Worm (Caenorhabditis elegans) whole organism, late embryonic: ENCODE measurements around the gene ZK1307.3.

Experiments used
- K02D7.2 ChIP-seq: sonication (generic microtip); optimal IDR thresholded peaks from 2 replicates; lab custom pipeline; 2017; ENCODE audit warnings: mild to moderate bottlenecking, missing genetic modification characterization, missing compliant biosample characterization
- K09A11.1 ChIP-seq: sonication (generic microtip); optimal IDR thresholded peaks from 2 replicates; lab custom pipeline; 2017; ENCODE audit warnings: antibody characterized with exemption, mild to moderate bottlenecking, missing genetic modification characterization, missing compliant biosample characterization; ENCODE audit not compliant: insufficient read depth
- Y22D7AL.16 ChIP-seq: sonication (generic microtip); optimal IDR thresholded peaks from 2 replicates; lab custom pipeline; 2016; ENCODE audit warnings: missing genetic modification characterization, missing compliant biosample characterization
- ahr-1 ChIP-seq: sonication (generic microtip); optimal IDR thresholded peaks from 2 replicates; lab custom pipeline; 2016; ENCODE audit warnings: missing genetic modification characterization, missing compliant biosample characterization
- ama-1 ChIP-seq: fragments of 150-350 bp; optimal IDR thresholded peaks from 2 replicates; lab custom pipeline; 2014
- ceh-2 ChIP-seq: sonication (generic microtip); optimal IDR thresholded peaks from 2 replicates; lab custom pipeline; 2016; ENCODE audit warnings: missing genotype, missing genetic modification characterization, missing compliant biosample characterization
- ceh-24 ChIP-seq: sonication (generic microtip); optimal IDR thresholded peaks from 2 replicates; lab custom pipeline; 2016; ENCODE audit warnings: mild to moderate bottlenecking, missing genetic modification characterization, missing compliant biosample characterization
- ceh-30 ChIP-seq: fragments of 150-350 bp; optimal IDR thresholded peaks from 2 replicates; lab custom pipeline; 2014; ENCODE audit warnings: missing biosample characterization, missing genetic modification characterization
- ceh-34 ChIP-seq: sonication (generic microtip); optimal IDR thresholded peaks from 2 replicates; lab custom pipeline; 2016; ENCODE audit warnings: mild to moderate bottlenecking, missing genetic modification characterization, missing compliant biosample characterization
- ceh-6 ChIP-seq: fragments of 200-800 bp; sonication (Bioruptor generic); optimal IDR thresholded peaks from 2 replicates; lab custom pipeline; 2018; ENCODE audit warnings: mild to moderate bottlenecking, missing genetic modification characterization, missing compliant biosample characterization
- elt-2 ChIP-seq: sonication (generic microtip); optimal IDR thresholded peaks from 2 replicates; lab custom pipeline; 2016; ENCODE audit warnings: missing genetic modification reagents, missing genetic modification characterization, missing compliant biosample characterization
- elt-4 ChIP-seq: sonication (generic microtip); optimal IDR thresholded peaks from 2 replicates; lab custom pipeline; 2016; ENCODE audit warnings: missing genetic modification characterization, missing compliant biosample characterization
- ets-4 ChIP-seq: sonication (generic microtip); optimal IDR thresholded peaks from 2 replicates; lab custom pipeline; 2016; ENCODE audit warnings: missing genetic modification characterization, missing compliant biosample characterization
- gmeb-2 ChIP-seq: sonication (generic microtip); optimal IDR thresholded peaks from 2 replicates; lab custom pipeline; 2016; ENCODE audit warnings: missing genetic modification characterization, inconsistent platforms, missing compliant biosample characterization
- hlh-15 ChIP-seq: sonication (generic microtip); optimal IDR thresholded peaks from 2 replicates; lab custom pipeline; 2016; ENCODE audit warnings: missing genetic modification characterization, missing compliant biosample characterization
- hlh-30 ChIP-seq: sonication (generic microtip); optimal IDR thresholded peaks from 2 replicates; lab custom pipeline; 2017; ENCODE audit warnings: antibody characterized with exemption, missing genetic modification characterization, missing compliant biosample characterization; ENCODE audit not compliant: insufficient read depth
- hlh-6 ChIP-seq: sonication (generic microtip); optimal IDR thresholded peaks from 2 replicates; lab custom pipeline; 2016; ENCODE audit warnings: missing genotype, missing genetic modification characterization, missing compliant biosample characterization
- lim-6 ChIP-seq: sonication (generic microtip); optimal IDR thresholded peaks from 2 replicates; lab custom pipeline; 2016; ENCODE audit warnings: missing genetic modification characterization, missing compliant biosample characterization
- lin-11 ChIP-seq: fragments of 200-800 bp; sonication (Bioruptor generic); optimal IDR thresholded peaks from 2 replicates; lab custom pipeline; 2018; ENCODE audit warnings: mild to moderate bottlenecking, missing genetic modification characterization, missing compliant biosample characterization
- madf-2 ChIP-seq: sonication (generic microtip); optimal IDR thresholded peaks from 2 replicates; lab custom pipeline; 2017; ENCODE audit warnings: missing genetic modification characterization, missing compliant biosample characterization
- mec-3 ChIP-seq: sonication (generic microtip); optimal IDR thresholded peaks from 2 replicates; lab custom pipeline; 2016; ENCODE audit warnings: borderline replicate concordance, missing genetic modification characterization, missing compliant biosample characterization
- nhr-11 ChIP-seq: fragments of 150-350 bp; optimal IDR thresholded peaks from 2 replicates; lab custom pipeline; 2014; ENCODE audit warnings: missing biosample characterization, missing genetic modification characterization
- npax-4 ChIP-seq: sonication (generic microtip); optimal IDR thresholded peaks from 2 replicates; lab custom pipeline; 2016; ENCODE audit warnings: missing genetic modification characterization, missing compliant biosample characterization
- pag-3 ChIP-seq: sonication (generic microtip); optimal IDR thresholded peaks from 2 replicates; lab custom pipeline; 2016; ENCODE audit warnings: missing compliant biosample characterization, missing genetic modification characterization, borderline replicate concordance
- pat-9 ChIP-seq: fragments of 200-800 bp; sonication (Bioruptor generic); optimal IDR thresholded peaks from 2 replicates; lab custom pipeline; 2018; ENCODE audit warnings: mild to moderate bottlenecking, missing genetic modification characterization, moderate library complexity, missing compliant biosample characterization
- pha-2 ChIP-seq: sonication (generic microtip); optimal IDR thresholded peaks from 2 replicates; lab custom pipeline; 2017; ENCODE audit warnings: mild to moderate bottlenecking, missing genetic modification characterization, missing compliant biosample characterization
- pqm-1 ChIP-seq: sonication (generic microtip); optimal IDR thresholded peaks from 2 replicates; lab custom pipeline; 2016; ENCODE audit warnings: missing genetic modification characterization, missing compliant biosample characterization
- ref-2 ChIP-seq: sonication (generic microtip); optimal IDR thresholded peaks from 2 replicates; lab custom pipeline; 2016; ENCODE audit warnings: missing genetic modification characterization, missing compliant biosample characterization
- rnt-1 ChIP-seq: sonication (generic microtip); optimal IDR thresholded peaks from 2 replicates; lab custom pipeline; 2016; ENCODE audit warnings: missing genetic modification characterization, missing compliant biosample characterization
- sdc-2 ChIP-seq: sonication (generic microtip); optimal IDR thresholded peaks from 2 replicates; lab custom pipeline; 2016; ENCODE audit warnings: missing genotype, missing genetic modification characterization, missing compliant biosample characterization
- sox-4 ChIP-seq: sonication (generic microtip); optimal IDR thresholded peaks from 2 replicates; lab custom pipeline; 2017; ENCODE audit warnings: mild to moderate bottlenecking, missing genetic modification characterization, inconsistent platforms, missing compliant biosample characterization
- syd-9 ChIP-seq: sonication (generic microtip); optimal IDR thresholded peaks from 2 replicates; lab custom pipeline; 2016; ENCODE audit warnings: mild to moderate bottlenecking, missing genetic modification characterization, moderate library complexity, missing compliant biosample characterization
- tbx-2 ChIP-seq: sonication (generic microtip); optimal IDR thresholded peaks from 2 replicates; lab custom pipeline; 2016; ENCODE audit warnings: missing genetic modification characterization, missing compliant biosample characterization
- ttx-3 ChIP-seq: sonication (generic microtip); optimal IDR thresholded peaks from 2 replicates; lab custom pipeline; 2016; ENCODE audit warnings: missing genetic modification reagents, missing genetic modification characterization, missing compliant biosample characterization
- unc-42 ChIP-seq: sonication (generic microtip); optimal IDR thresholded peaks from 2 replicates; lab custom pipeline; 2016; ENCODE audit warnings: missing genotype, missing genetic modification characterization, missing compliant biosample characterization
- unc-55 ChIP-seq: sonication (generic microtip); optimal IDR thresholded peaks from 2 replicates; lab custom pipeline; 2017; ENCODE audit warnings: missing biosample characterization, missing genetic modification reagents, missing genetic modification characterization
- unc-86 ChIP-seq: sonication (generic microtip); optimal IDR thresholded peaks from 2 replicates; lab custom pipeline; 2016; ENCODE audit warnings: missing genetic modification characterization, missing compliant biosample characterization
- zip-5 ChIP-seq: sonication (generic microtip); optimal IDR thresholded peaks from 2 replicates; lab custom pipeline; 2016; ENCODE audit warnings: missing genetic modification characterization, missing compliant biosample characterization

Gene ZK1307.3

DNA sequence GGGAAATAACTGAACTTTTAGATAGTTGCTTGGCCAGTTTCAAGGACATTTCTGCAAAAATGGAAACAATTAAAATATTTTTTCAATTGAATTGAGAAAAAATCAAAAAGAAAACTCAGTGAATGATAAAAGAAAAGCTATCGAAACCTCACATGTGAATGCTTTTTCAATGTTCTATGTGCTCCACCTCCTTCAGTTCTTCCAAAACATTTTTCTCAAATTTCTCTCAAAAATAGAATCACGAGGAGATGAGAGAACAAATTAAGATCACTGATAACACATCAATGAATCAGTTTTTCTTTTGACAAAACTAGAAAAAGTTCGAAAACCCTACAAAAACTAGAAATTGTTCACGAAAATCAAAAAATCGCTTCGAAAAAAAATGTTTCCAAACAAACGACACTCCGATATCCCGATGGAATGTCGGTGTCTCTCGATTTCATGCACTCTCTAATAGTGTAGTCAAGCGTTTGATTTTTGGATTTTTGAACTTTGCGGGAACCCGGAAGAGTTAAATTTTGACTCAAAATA, 33.9 kb upstream of the ZK1307.3 start, which contains the start of gene ZK1320.9:
TSS of gene ZK1320.9 (minus strand) at position 51 of the 531 bp plus-strand sequence.
- no peak for TF ChIP-seq elt-4 (tag; lab: Kevin White, UChicago)
- TF ChIP-seq hlh-15: no peak
- TF ChIP-seq ceh-2 (tag; lab: Kevin White, UChicago): no peak
- no peak for TF ChIP-seq zip-5 (tag; lab: Kevin White, UChicago)
- TF ChIP-seq pqm-1 (tag; lab: Kevin White, UChicago): no peak
- TF ChIP-seq ceh-34 (tag; lab: Kevin White, UChicago): no peak
- TF ChIP-seq ttx-3 (tag; lab: Kevin White, UChicago): no peak
- no peak for TF ChIP-seq pat-9 (tag; lab: Kevin White, UChicago)
- no peak for TF ChIP-seq lin-11 (tag; lab: Kevin White, UChicago)
- TF ChIP-seq nhr-11 (tag; lab: Kevin White, UChicago): no peak
- no peak for TF ChIP-seq ref-2
- no peak for TF ChIP-seq ceh-30 (tag; lab: Kevin White, UChicago)
- TF ChIP-seq K02D7.2 (tag; lab: Kevin White, UChicago): no peak
- TF ChIP-seq rnt-1: no peak
- no peak for TF ChIP-seq ahr-1 (tag; lab: Kevin White, UChicago)
- no peak for TF ChIP-seq madf-2
- TF ChIP-seq ets-4 (tag; lab: Kevin White, UChicago): no peak
- no peak for TF ChIP-seq elt-2
- TF ChIP-seq ama-1: no peak
- no peak for TF ChIP-seq pha-2 (tag; lab: Kevin White, UChicago)

DNA sequence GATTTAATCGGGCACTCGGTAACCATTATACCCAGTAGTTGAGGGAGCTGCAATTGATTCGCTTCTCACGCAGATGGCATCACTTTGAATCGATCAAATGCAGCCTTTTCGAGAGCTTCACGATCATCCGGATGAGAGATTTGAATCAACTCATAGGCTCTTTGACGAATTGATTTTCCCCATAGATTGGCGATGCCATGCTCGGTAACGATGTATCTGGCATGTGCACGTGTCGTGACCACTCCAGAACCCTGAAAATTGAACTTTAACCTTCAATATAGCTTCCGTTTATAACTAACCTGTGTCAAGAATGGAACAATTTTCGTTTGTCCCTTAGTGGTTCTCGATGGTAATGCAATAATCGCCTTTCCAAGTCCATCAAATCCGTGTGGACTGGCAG, 31.4 kb upstream of the ZK1307.3 start:
- TF ChIP-seq K09A11.1 (no peak), sdc-2 (tag; lab: Kevin White, UChicago) (no peak)
- TF ChIP-seq, all 69 proteins: peak for 0

DNA sequence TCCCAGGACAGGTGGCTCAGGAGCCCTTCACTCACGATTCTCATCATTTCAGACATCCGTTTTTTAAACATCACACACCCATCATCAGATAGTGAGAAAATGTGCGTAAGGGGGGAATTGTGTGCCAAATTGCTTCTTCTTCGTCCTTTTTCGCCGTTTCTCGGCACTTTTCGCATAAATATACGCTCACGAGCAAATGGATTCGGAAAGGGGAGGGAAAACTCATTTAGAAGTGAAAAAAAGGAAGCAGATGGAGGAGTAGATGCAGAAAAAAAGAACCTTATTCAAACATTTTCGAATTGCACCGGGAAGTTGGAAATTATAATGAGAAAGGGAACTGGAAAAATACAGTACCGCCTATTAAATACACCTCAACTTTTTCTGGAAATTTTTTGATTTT, 29.2 kb upstream of the ZK1307.3 start:
- TF ChIP-seq ceh-24 (no peak), unc-42 (tag; lab: Kevin White, UChicago) (peak; percentile 50)

DNA sequence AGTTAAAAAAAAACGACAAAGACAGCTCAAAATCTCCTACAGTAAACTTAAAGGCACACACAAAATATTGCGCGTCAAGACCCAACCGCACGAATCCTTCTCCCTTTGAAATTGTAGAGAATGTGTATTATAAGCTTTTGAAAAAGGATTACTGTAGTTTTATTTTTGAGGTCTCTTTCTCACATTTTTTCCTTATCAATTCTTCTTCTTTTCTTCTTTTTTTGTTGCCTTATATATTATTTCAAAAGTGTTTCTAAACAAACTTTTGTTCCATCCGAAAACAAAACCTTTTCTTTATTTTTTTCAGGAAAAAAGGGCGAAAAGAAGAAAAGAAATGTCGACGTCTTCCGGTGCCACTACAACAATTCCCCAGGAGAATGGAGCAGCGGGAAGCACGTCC, 27.7 kb upstream of the ZK1307.3 start, which contains the start of gene ZK1320.13:
TSS of gene ZK1320.13 (plus strand) at position 301 of the 400 bp plus-strand sequence.
- TF ChIP-seq tbx-2 (tag; lab: Kevin White, UChicago): no peak
- no peak for TF ChIP-seq hlh-6 (tag; lab: Kevin White, UChicago)
- TF ChIP-seq syd-9: no peak
- no peak for TF ChIP-seq ceh-24
- TF ChIP-seq pat-9 (tag; lab: Kevin White, UChicago): no peak

DNA sequence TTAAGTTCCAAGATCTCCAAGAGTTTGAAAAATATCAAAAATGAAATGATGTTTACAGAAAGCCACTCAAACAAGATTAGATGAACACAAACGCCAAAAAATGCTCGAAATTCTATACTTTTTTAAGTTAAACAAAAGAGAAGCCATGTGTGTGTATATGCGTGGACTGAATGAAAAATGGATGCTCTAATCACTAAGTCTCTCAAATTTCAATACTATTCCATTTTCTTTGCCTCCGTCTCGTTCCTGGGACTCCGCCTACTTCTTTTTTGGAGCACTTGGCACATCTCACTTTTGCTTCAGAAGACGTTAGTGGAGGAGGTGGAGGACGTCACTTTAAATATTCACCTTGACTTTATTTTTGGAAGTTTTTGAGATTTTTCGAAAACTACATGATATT, 27.0 kb upstream of the ZK1307.3 start:
- TF ChIP-seq unc-55 (no peak), sox-4 (tag; lab: Kevin White, UChicago) (no peak), pat-9 (tag; lab: Kevin White, UChicago) (no peak), unc-86 (no peak)

DNA sequence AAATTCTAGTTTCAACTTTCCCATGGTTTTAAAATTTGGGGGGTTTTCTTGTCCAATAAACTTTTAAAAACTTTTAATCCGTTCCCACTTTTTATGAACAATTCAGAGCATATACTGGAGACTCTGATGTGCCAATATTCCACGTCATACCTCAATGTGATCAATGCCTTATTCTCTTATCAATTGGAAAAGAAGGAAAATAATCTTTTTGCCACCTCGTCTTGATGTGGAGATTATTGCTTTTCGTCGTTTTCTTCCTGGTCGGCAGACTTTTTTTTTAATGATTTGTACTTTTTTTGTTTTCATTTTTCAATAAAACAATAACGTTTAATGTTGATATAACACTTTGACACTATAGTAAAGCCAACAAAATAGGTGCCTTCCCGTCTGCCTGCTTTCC, 24.7 kb upstream of the ZK1307.3 start:
- TF ChIP-seq ahr-1 (tag; lab: Kevin White, UChicago) (no peak), sox-4 (tag; lab: Kevin White, UChicago) (no peak), npax-4 (tag; lab: Kevin White, UChicago) (no peak), ceh-6 (GFP tag; lab: Kevin White, UChicago) (no peak)

DNA sequence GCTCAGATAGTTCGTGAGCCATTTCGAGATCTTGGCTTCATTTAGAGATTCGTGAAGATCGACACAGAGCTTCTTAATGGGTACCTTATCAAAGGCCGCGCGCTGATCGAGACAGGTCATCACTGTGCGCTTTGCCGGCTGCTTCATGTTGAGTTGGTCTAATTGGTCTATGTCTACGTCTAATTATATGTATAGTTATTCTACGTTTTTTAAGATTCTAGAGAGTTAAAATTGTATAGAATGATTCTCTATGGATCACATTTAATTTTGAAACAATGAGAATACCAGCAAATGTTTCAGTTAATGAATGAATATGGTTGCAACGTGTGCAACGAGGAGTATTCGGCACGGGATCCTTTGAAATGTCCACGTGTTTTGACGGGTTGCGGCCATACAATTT, 21.9 kb upstream of the ZK1307.3 start, which contains the start of gene arc-1:
TSS of gene arc-1 (plus strand) at position 301 of the 400 bp plus-strand sequence.
- TF ChIP-seq gmeb-2 (tag; lab: Kevin White, UChicago): no peak
- no peak for TF ChIP-seq elt-2
- no peak for TF ChIP-seq lim-6 (tag; lab: Kevin White, UChicago)
- TF ChIP-seq ref-2: no peak
- no peak for TF ChIP-seq syd-9
- TF ChIP-seq ceh-34 (tag; lab: Kevin White, UChicago): no peak
- TF ChIP-seq npax-4 (tag; lab: Kevin White, UChicago): no peak
- no peak for TF ChIP-seq hlh-30
- no peak for TF ChIP-seq pqm-1 (tag; lab: Kevin White, UChicago)
- no peak for TF ChIP-seq sox-4 (tag; lab: Kevin White, UChicago)
- TF ChIP-seq pag-3 (tag; lab: Kevin White, UChicago): no peak
- no peak for TF ChIP-seq ceh-24
- TF ChIP-seq K09A11.1: no peak
- no peak for TF ChIP-seq mec-3 (tag; lab: Kevin White, UChicago)
- no peak for TF ChIP-seq Y22D7AL.16
